Fruit fly (Drosophila melanogaster) ovary, adult (tissue): ENCODE results near the gene prtp.
"Not testable (repeated sequence)": the region's sequence is repeated elsewhere in the genome, so short reads cannot be mapped to it uniquely, and the experiment has no call there.

Experiments used
- CG17801 ChIP-seq: fragments of 200-800 bp; optimal IDR thresholded peaks from 2 replicates; lab custom pipeline; 2019; ENCODE audit warnings: missing biosample characterization, mild to moderate bottlenecking, missing genetic modification characterization, moderate library complexity; ENCODE audit not compliant: partially characterized antibody

The prtp gene

dm6 chrX:11732670-11733069 is 16.1 kb downstream of the prtp start, which contains the start of gene inaF-B:
TSS of gene inaF-B (minus strand) at chrX:11732770.
- no peak for TF ChIP-seq CG17801 (GFP tag; lab: Kevin White, UChicago)

- TF ChIP-seq CG17801 (GFP tag; lab: Kevin White, UChicago): no peak
Measured at dm6 chrX:11733795-11734194, 17.2 kb downstream of the prtp start, which contains the start of gene inaF-A. TSS of gene inaF-A (minus strand) at chrX:11733895.

- no peak for TF ChIP-seq CG17801 (GFP tag; lab: Kevin White, UChicago)
Measured at dm6 chrX:11736421-11736820, 19.9 kb downstream of the prtp start.

dm6 chrX:11753973-11754372 is 37.4 kb downstream of the prtp start, which contains the start of gene m:
TSS of gene m (plus strand) at chrX:11754273.
- TF ChIP-seq CG17801 (GFP tag; lab: Kevin White, UChicago): not testable (repeated sequence)

dm6 chrX:11756892-11757291 is 40.3 kb downstream of the prtp start:
- no peak for TF ChIP-seq CG17801 (GFP tag; lab: Kevin White, UChicago)

- no peak for TF ChIP-seq CG17801 (GFP tag; lab: Kevin White, UChicago)
Measured at dm6 chrX:11764540-11765136, 48.1 kb downstream of the prtp start, which contains the start of gene CG9360. TSS of gene CG9360 (minus strand) at chrX:11764590.

dm6 chrX:11769435-11769834 is 52.9 kb downstream of the prtp start:
- TF ChIP-seq CG17801 (GFP tag; lab: Kevin White, UChicago): no peak
